Worm (Caenorhabditis elegans): Measurements from ENCODE around the gene sym-2.
A peak's percentile ranks its signal among the peaks of the same experiment; 100 is the strongest.

Gene sym-2

DNA sequence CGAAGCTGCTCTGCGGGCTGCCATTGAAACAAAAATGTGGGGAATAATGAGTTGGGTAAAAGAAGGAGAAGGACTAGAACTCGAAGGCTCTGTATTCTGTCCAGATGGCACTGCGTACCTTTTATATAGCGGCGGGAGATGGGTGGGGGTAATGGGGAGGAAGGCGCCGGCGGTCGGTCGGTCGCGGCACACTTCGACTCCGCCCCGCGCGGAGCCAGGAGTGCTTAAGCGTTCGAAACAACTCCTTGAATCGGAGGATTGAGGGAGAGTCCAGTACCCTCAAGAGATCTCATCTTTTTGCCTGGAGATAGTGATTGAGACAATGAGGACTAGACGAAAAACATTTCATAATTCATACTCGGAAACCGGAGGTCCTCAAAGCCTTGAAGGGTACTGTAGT is 38.9 kb upstream of the sym-2 start, which contains the start of gene abu-14:
abu-14 (minus strand) TSS at position 81 of the 400 bp plus-strand sequence.
- TF ChIP-seq ama-1 (optimal IDR thresholded peaks at IDR 0.05) (no peak), scrt-1 (GFP tag; IDR thresholded peaks at IDR 0.05) (peak; percentile 19; the same call in 1 of the 2 replicates)

DNA sequence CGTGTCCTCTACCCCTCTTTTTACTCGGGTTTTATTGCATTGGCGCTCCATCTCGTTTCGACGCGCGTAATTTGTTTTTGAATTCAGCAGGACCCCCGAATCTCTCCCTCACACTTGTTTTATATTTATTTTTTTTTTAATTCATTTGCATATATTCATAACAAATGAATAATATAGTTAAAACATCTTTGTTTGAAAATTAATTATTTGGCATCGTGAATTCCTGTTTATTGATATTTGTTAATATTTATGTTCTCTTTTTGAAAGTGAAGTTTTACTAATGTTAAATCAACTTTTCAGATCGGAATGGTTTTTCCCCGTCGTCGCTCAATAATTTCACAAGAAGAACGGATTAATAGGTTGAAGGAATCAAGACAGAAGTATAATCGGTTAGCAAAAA is 34.7 kb upstream of the sym-2 start, which contains the start of gene ZK1067.3:
ZK1067.3 (plus strand) TSS at position 301 of the 400 bp plus-strand sequence.
- TF ChIP-seq ama-1 (optimal IDR thresholded peaks at IDR 0.05) (no peak), scrt-1 (GFP tag; IDR thresholded peaks at IDR 0.05) (no peak), ets-7 (tag; optimal IDR thresholded peaks at IDR 0.05) (no peak), tbx-37 (GFP tag; conservative IDR thresholded peaks at IDR 0.05) (no peak), sea-1 (GFP tag; conservative IDR thresholded peaks at IDR 0.05) (no peak), ceh-13 (GFP tag; optimal IDR thresholded peaks at IDR 0.05) (no peak), pes-1 (GFP tag; IDR thresholded peaks at IDR 0.05) (no peak), ceh-36 (tag; optimal IDR thresholded peaks at IDR 0.05) (no peak), hmg-4 (GFP tag; optimal IDR thresholded peaks at IDR 0.05) (no peak)

DNA sequence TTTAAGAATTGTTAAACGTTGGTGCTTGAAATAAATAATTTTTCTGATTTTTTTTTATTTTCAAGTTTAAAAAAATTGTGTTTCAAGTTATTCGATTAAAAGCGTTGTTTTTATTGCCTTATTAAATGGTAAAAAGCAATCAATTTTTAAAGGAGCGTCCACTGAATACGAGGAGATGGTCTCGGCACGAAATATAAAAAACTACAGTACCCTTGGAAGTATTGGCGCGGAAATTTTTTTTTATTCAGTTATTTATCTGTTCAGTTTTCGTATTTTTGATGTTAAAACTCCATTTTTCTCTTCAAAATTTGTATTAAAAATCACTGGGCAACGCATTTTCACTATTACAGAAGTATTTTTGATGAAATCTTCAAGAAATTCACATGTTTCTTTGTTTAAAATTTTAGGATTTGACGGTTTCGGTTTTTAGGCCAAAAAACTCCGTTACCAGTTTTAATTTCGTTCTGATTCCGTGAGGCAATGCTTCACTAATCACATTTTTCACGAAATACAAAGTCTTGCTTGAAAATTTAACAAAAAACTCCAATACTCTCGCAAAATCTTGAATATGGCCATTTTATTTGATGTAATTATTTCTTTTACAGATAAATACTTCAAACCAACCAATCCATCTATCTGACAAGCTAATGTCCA is 24.9 kb upstream of the sym-2 start, which contains the start of gene znfx-1:
znfx-1 (plus strand) TSS at position 604 of the 654 bp plus-strand sequence.
- TF ChIP-seq sea-1 (GFP tag; conservative IDR thresholded peaks at IDR 0.05) (no peak), tra-4 (tag; optimal IDR thresholded peaks at IDR 0.05) (no peak), hmg-4 (GFP tag; optimal IDR thresholded peaks at IDR 0.05) (no peak), scrt-1 (GFP tag; IDR thresholded peaks at IDR 0.05) (no peak), aly-1 (tag; optimal IDR thresholded peaks at IDR 0.05) (no peak), ama-1 (optimal IDR thresholded peaks at IDR 0.05) (no peak), ceh-36 (tag; optimal IDR thresholded peaks at IDR 0.05) (no peak), ceh-13 (GFP tag; optimal IDR thresholded peaks at IDR 0.05) (no peak), F13C5.2 (tag; optimal IDR thresholded peaks at IDR 0.05) (no peak), hmbx-1 (tag; optimal IDR thresholded peaks at IDR 0.05) (no peak), pes-1 (GFP tag; IDR thresholded peaks at IDR 0.05) (no peak), hnd-1 (tag; optimal IDR thresholded peaks at IDR 0.05) (no peak)

DNA sequence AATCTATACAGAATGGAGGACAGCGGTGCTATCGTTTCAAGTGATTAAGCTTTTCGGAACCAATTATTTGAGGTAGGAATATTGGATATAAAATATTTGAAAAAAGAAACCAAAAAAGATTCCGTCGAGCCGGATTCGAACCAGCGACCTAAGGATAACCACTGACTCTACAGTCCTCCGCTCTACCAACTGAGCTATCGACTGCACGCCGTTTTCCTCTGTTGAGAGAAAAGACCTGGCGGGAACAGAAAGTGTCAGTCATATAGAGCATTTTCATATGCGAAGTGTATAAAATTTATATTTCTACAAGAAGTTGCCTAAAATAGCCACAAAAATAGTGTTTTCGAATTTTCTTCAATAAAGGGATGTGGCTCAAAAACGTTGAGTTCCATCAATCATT is 23.4 kb upstream of the sym-2 start:
- TF ChIP-seq hmg-4 (GFP tag; optimal IDR thresholded peaks at IDR 0.05), result no peak
- TF ChIP-seq B0310.2 (tag; optimal IDR thresholded peaks at IDR 0.05), result no peak
- TF ChIP-seq tbx-11 (GFP tag; IDR thresholded peaks at IDR 0.05), result no peak
- no peak for TF ChIP-seq ceh-36 (tag; optimal IDR thresholded peaks at IDR 0.05)
- TF ChIP-seq flt-1 (GFP tag; IDR thresholded peaks at IDR 0.05), result no peak
- no peak for TF ChIP-seq ets-7 (tag; optimal IDR thresholded peaks at IDR 0.05)
- no peak for TF ChIP-seq aly-1 (tag; optimal IDR thresholded peaks at IDR 0.05)
- no peak for TF ChIP-seq hnd-1 (tag; optimal IDR thresholded peaks at IDR 0.05)
- no peak for TF ChIP-seq ama-1 (optimal IDR thresholded peaks at IDR 0.05)
- TF ChIP-seq hmbx-1 (tag; optimal IDR thresholded peaks at IDR 0.05), result no peak
- no peak for TF ChIP-seq F13C5.2 (tag; optimal IDR thresholded peaks at IDR 0.05)
- TF ChIP-seq tra-4 (tag; optimal IDR thresholded peaks at IDR 0.05), result no peak
- TF ChIP-seq sea-1 (GFP tag; conservative IDR thresholded peaks at IDR 0.05), result no peak
- TF ChIP-seq tbx-37 (GFP tag; conservative IDR thresholded peaks at IDR 0.05), result no peak
- no peak for TF ChIP-seq pes-1 (GFP tag; IDR thresholded peaks at IDR 0.05)
- TF ChIP-seq ceh-13 (GFP tag; optimal IDR thresholded peaks at IDR 0.05), result no peak
- TF ChIP-seq scrt-1 (GFP tag; IDR thresholded peaks at IDR 0.05), result no peak

DNA sequence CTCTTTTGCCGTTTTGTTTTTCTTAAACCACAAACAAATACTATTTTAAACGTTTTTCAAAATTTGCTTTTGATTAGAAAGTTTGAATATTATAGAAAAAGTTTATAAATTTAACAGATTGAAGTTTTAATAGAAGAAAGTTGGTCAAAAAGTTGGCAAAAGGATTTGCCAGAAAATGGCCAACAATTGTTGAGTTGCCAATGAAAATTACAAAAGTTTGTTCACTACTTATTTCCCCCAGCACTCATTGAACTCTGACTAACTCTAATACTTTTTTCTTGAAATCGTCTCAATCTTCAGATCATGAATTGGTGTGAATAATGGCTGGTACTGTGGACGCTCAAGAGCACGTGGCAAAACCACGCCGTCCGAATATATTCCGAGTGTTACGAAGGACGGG is 21.8 kb upstream of the sym-2 start, which contains the start of gene ZK1067.4:
ZK1067.4 (plus strand) TSS at position 301 of the 400 bp plus-strand sequence.
- no peak for TF ChIP-seq hmg-4 (GFP tag; optimal IDR thresholded peaks at IDR 0.05)
- no peak for TF ChIP-seq F13C5.2 (tag; optimal IDR thresholded peaks at IDR 0.05)
- no peak for TF ChIP-seq scrt-1 (GFP tag; IDR thresholded peaks at IDR 0.05)
- no peak for TF ChIP-seq ama-1 (optimal IDR thresholded peaks at IDR 0.05)
- no peak for TF ChIP-seq ceh-13 (GFP tag; optimal IDR thresholded peaks at IDR 0.05)
- TF ChIP-seq hnd-1 (tag; optimal IDR thresholded peaks at IDR 0.05), result no peak
- TF ChIP-seq tbx-11 (GFP tag; IDR thresholded peaks at IDR 0.05), result no peak
- TF ChIP-seq ets-7 (tag; optimal IDR thresholded peaks at IDR 0.05), result no peak
- TF ChIP-seq aly-1 (tag; optimal IDR thresholded peaks at IDR 0.05), result no peak
- TF ChIP-seq sea-1 (GFP tag; conservative IDR thresholded peaks at IDR 0.05), result no peak

DNA sequence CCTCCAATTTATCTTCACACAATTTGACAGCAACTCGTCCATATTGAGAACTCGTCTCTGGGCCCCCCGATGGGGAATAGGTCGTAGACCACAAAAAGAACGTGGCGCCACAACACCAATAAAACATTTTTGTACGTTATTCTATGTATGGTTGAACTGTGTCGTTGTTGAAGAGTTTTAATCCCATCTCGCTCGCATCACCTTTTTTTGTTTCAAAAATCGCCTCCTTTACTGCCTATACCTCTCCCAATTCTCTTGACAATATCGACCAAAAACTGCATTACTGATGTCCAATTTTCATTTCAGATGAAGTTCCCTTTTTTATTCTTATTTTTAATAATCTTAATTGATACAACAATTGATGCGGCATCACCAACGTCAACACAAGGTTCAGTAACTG is 8.9 kb upstream of the sym-2 start, which contains the start of gene let-23:
let-23 (plus strand) TSS at position 301 of the 400 bp plus-strand sequence.
- TF ChIP-seq ceh-36 (tag; optimal IDR thresholded peaks at IDR 0.05), result no peak
- TF ChIP-seq hnd-1 (tag; optimal IDR thresholded peaks at IDR 0.05), result no peak
- no peak for TF ChIP-seq B0310.2 (tag; optimal IDR thresholded peaks at IDR 0.05)
- TF ChIP-seq scrt-1 (GFP tag; IDR thresholded peaks at IDR 0.05), result no peak
- TF ChIP-seq tbx-11 (GFP tag; IDR thresholded peaks at IDR 0.05), result no peak
- TF ChIP-seq ceh-13 (GFP tag; optimal IDR thresholded peaks at IDR 0.05), result no peak
- no peak for TF ChIP-seq sea-1 (GFP tag; conservative IDR thresholded peaks at IDR 0.05)
- TF ChIP-seq aly-1 (tag; optimal IDR thresholded peaks at IDR 0.05), result no peak
- TF ChIP-seq hmbx-1 (tag; optimal IDR thresholded peaks at IDR 0.05), result no peak
- no peak for TF ChIP-seq ets-7 (tag; optimal IDR thresholded peaks at IDR 0.05)
- TF ChIP-seq pes-1 (GFP tag; IDR thresholded peaks at IDR 0.05), result no peak
- no peak for TF ChIP-seq flt-1 (GFP tag; IDR thresholded peaks at IDR 0.05)
- no peak for TF ChIP-seq ama-1 (optimal IDR thresholded peaks at IDR 0.05)
- no peak for TF ChIP-seq hmg-4 (GFP tag; optimal IDR thresholded peaks at IDR 0.05)
- TF ChIP-seq tra-4 (tag; optimal IDR thresholded peaks at IDR 0.05), result no peak

DNA sequence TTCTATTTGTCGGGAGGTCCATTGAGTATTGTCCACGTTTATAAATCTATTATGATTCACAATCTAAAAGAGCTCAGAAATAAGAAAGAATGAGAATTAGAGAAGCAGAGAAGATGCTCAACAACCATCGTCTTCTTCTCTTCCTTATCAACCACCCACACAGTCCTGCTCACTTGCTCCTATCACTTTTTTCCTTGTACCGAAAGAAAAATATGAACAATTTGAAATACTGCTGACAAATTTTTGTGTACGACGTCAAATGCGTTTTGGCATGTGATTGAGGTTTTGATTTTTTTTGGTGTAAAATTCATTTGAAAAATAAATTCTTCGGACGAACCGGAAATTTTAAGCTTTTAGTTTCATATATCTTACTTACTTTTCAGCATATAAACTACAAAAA is 8.0 kb upstream of the sym-2 start:
- no peak for TF ChIP-seq hnd-1 (tag; optimal IDR thresholded peaks at IDR 0.05)
- TF ChIP-seq flt-1 (GFP tag; IDR thresholded peaks at IDR 0.05), result no peak
- TF ChIP-seq hmg-4 (GFP tag; optimal IDR thresholded peaks at IDR 0.05), result no peak
- no peak for TF ChIP-seq sea-1 (GFP tag; conservative IDR thresholded peaks at IDR 0.05)
- TF ChIP-seq B0310.2 (tag; optimal IDR thresholded peaks at IDR 0.05), result no peak
- no peak for TF ChIP-seq aly-1 (tag; optimal IDR thresholded peaks at IDR 0.05)
- TF ChIP-seq ceh-13 (GFP tag; optimal IDR thresholded peaks at IDR 0.05), result no peak
- TF ChIP-seq ama-1 (optimal IDR thresholded peaks at IDR 0.05), result no peak
- no peak for TF ChIP-seq tbx-37 (GFP tag; conservative IDR thresholded peaks at IDR 0.05)
- no peak for TF ChIP-seq hmbx-1 (tag; optimal IDR thresholded peaks at IDR 0.05)
- TF ChIP-seq ceh-36 (tag; optimal IDR thresholded peaks at IDR 0.05), result no peak
- no peak for TF ChIP-seq tra-4 (tag; optimal IDR thresholded peaks at IDR 0.05)
- no peak for TF ChIP-seq tbx-11 (GFP tag; IDR thresholded peaks at IDR 0.05)

Data from whole organism, early embryonic.